Fruit fly (Drosophila melanogaster): Measurements from ENCODE around the gene Dad.

The Dad gene

DNA sequence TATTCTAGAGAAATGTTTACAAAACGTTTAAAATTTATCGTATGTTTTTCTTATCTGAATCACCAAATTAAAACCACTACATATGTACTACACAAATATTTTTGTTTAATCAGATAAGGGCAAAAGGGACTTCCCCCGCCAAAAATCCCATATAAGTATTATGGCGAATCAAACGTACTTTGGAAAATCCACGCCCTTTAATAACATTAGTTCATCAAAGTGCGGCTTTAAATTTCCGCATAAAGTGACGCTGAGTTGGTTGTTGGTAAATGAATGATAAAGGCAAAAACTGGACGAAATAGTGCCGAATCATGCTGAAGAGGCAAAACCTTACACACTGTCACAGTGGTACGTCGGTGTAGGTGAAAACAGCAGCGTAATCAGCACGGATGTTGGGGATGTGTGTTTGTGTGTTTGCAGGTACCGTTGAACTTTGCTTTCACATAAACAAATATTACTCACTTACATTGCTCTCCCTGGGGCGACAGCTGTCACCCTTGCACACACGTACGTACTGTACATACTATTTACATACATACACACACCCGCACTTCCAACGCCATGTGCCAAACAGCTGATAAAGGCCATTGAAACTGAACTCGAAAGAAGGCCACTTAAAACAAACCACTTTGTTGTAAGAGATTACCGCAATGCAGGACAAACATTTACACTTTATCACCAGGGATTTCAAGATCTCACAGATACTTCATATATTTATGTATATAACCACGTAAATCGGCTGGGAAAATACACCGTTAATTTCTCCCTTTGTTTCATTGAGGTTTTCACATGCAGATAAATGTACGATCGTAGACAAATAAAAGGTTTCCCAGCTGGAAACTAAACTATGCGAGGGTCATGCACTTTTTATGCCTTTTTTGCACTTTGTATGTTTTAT is 25.4 kb downstream of the Dad start (continued):
- TF ChIP-seq CG16779 (GFP tag; IDR thresholded peaks at IDR 0.05) (no peak), CG30020 (tag; optimal IDR thresholded peaks at IDR 0.05) (no peak), CG4282 (GFP tag; optimal IDR thresholded peaks at IDR 0.05) (no peak), Hey (tag; optimal IDR thresholded peaks at IDR 0.05) (no peak), pros (GFP tag; optimal IDR thresholded peaks at IDR 0.05) (peak; percentile 15), amos (GFP tag; IDR thresholded peaks at IDR 0.05; ENCODE audit: partially characterized antibody) (no peak), dysf (GFP tag; IDR thresholded peaks at IDR 0.05) (no peak), shn (GFP tag; optimal IDR thresholded peaks at IDR 0.05) (no peak), Dref (GFP tag; IDR thresholded peaks at IDR 0.05) (no peak), NFAT (GFP tag; IDR thresholded peaks at IDR 0.05) (peak; percentile 42; the same call in 1 of the 2 replicates), ERR (GFP tag; optimal IDR thresholded peaks at IDR 0.05) (no peak), sqz (GFP tag; optimal IDR thresholded peaks at IDR 0.05) (no peak), gt (GFP tag; IDR thresholded peaks at IDR 0.05) (no peak), danr (GFP tag; IDR thresholded peaks at IDR 0.05) (no peak), CG8281 (tag; optimal IDR thresholded peaks at IDR 0.05) (no peak), CG8290 (GFP tag; optimal IDR thresholded peaks at IDR 0.05) (no peak), CG8290 (tag; optimal IDR thresholded peaks at IDR 0.05) (peak; percentile 13 to 74), Dad (GFP tag; optimal IDR thresholded peaks at IDR 0.05) (no peak), ind (GFP tag; optimal IDR thresholded peaks at IDR 0.05) (no peak), PHDP (tag; optimal IDR thresholded peaks at IDR 0.05) (no peak), CG8388 (GFP tag; optimal IDR thresholded peaks at IDR 0.05) (no peak), Side (GFP tag; optimal IDR thresholded peaks at IDR 0.05) (no peak), Mrtf (GFP tag; IDR thresholded peaks at IDR 0.05) (no peak), mld (GFP tag; IDR thresholded peaks at IDR 0.05; ENCODE audit: partially characterized antibody) (no peak), Gsc (GFP tag; IDR thresholded peaks at IDR 0.05) (no peak), Sox100B (GFP tag; optimal IDR thresholded peaks at IDR 0.05) (peak; percentile 43), CG6791 (GFP tag; IDR thresholded peaks at IDR 0.05; ENCODE audit: partially characterized antibody) (no peak), CHES-1-like (GFP tag; optimal IDR thresholded peaks at IDR 0.05) (no peak), tx (GFP tag; optimal IDR thresholded peaks at IDR 0.05) (no peak), CG43689 (GFP tag; IDR thresholded peaks at IDR 0.05) (no peak), ro (GFP tag; IDR thresholded peaks at IDR 0.05) (no peak), CG10959 (GFP tag; IDR thresholded peaks at IDR 0.05) (no peak), Six4 (GFP tag; optimal IDR thresholded peaks at IDR 0.05) (no peak), Sox102F (GFP tag; optimal IDR thresholded peaks at IDR 0.05) (no peak), CG15696 (tag; optimal IDR thresholded peaks at IDR 0.05) (peak; percentile 27), fd102C (GFP tag; optimal IDR thresholded peaks at IDR 0.05) (peak; percentile 62), CG30431 (GFP tag; optimal IDR thresholded peaks at IDR 0.05) (no peak), mirr (GFP tag; optimal IDR thresholded peaks at IDR 0.05) (peak; percentile 78), org-1 (GFP tag; optimal IDR thresholded peaks at IDR 0.05) (no peak), ssp (GFP tag; IDR thresholded peaks at IDR 0.05) (no peak), Med (GFP tag) (peak; percentile 87), Oli (tag; optimal IDR thresholded peaks at IDR 0.05) (no peak), ken (GFP tag; IDR thresholded peaks at IDR 0.05) (no peak), zen2 (GFP tag; IDR thresholded peaks at IDR 0.05; ENCODE audit: partially characterized antibody) (no peak), Kr (GFP tag; optimal IDR thresholded peaks at IDR 0.05) (peak; percentile 86), bowl (GFP tag; IDR thresholded peaks at IDR 0.05) (no peak), caup (GFP tag; optimal IDR thresholded peaks at IDR 0.05; ENCODE audit: severe bottlenecking) (no peak), so (GFP tag; IDR thresholded peaks at IDR 0.05) (0 out of 3 replicates have a peak, but pooled peaks have one; percentile 8), ems (GFP tag; optimal IDR thresholded peaks at IDR 0.05) (peak; percentile 3), Mes4 (GFP tag; optimal IDR thresholded peaks at IDR 0.05) (no peak)

Measured in whole organism, embryonic.